Worm (Caenorhabditis elegans) whole organism, young adult: ENCODE data around the gene T23F11.11.

Experiments
- B0035.1 ChIP-seq: sonication (generic microtip); optimal IDR thresholded peaks from 2 replicates; lab custom pipeline; 2016; ENCODE audit warnings: missing genetic modification characterization, mild to moderate bottlenecking, missing compliant biosample characterization, missing genotype, missing genetic modification reagents
- B0336.3 ChIP-seq: fragments of 200-800 bp; sonication (Bioruptor generic); IDR thresholded peaks from 2 replicates; pipeline ENCODE4 v1.3.6; 2022; ENCODE audit warnings: missing genetic modification characterization, missing compliant biosample characterization
- D2030.7 ChIP-seq: fragments of 200-800 bp; sonication (Bioruptor generic); IDR thresholded peaks from 2 replicates; pipeline ENCODE4 v1.3.6; 2022; ENCODE audit warnings: missing genetic modification reagents, missing genetic modification characterization, missing compliant biosample characterization
- F10E7.11 ChIP-seq: sonication (generic microtip); optimal IDR thresholded peaks from 2 replicates; lab custom pipeline; 2017; ENCODE audit warnings: mild to moderate bottlenecking, missing genetic modification characterization, moderate library complexity, missing compliant biosample characterization
- F23B12.7 ChIP-seq: sonication (generic microtip); optimal IDR thresholded peaks from 2 replicates; lab custom pipeline; 2017; ENCODE audit warnings: missing genetic modification characterization, mild to moderate bottlenecking, missing compliant biosample characterization, antibody characterized with exemption, moderate library complexity; ENCODE audit not compliant: insufficient read depth
- F55B11.4 ChIP-seq: sonication (generic microtip); optimal IDR thresholded peaks from 2 replicates; lab custom pipeline; 2016; ENCODE audit warnings: missing compliant biosample characterization, missing genetic modification characterization, borderline replicate concordance; ENCODE audit not compliant: insufficient read depth
- F57C9.4 ChIP-seq: sonication (generic microtip); optimal IDR thresholded peaks from 2 replicates; lab custom pipeline; 2017; ENCODE audit warnings: mild to moderate bottlenecking, missing genetic modification characterization, missing compliant biosample characterization
- K12H6.12 ChIP-seq: fragments of 200-800 bp; sonication (Bioruptor generic); optimal IDR thresholded peaks from 2 replicates; lab custom pipeline; 2018; ENCODE audit warnings: mild to moderate bottlenecking, missing genetic modification characterization, missing compliant biosample characterization
- Y67H2A.10 ChIP-seq: fragments of 200-800 bp; sonication (Bioruptor generic); conservative IDR thresholded peaks from 2 replicates; pipeline ENCODE4 v1.3.6; 2022; ENCODE audit warnings: missing genetic modification reagents, missing genetic modification characterization, missing compliant biosample characterization
- aptf-3 ChIP-seq: fragments of 200-800 bp; sonication (Bioruptor generic); IDR thresholded peaks from 2 replicates; pipeline ENCODE4 v1.3.6; 2022; ENCODE audit warnings: missing genetic modification characterization, missing compliant biosample characterization
- attf-3 ChIP-seq: fragments of 200-800 bp; sonication (Bioruptor generic); conservative IDR thresholded peaks from 2 replicates; pipeline ENCODE4 v1.3.6; 2022; ENCODE audit warnings: missing genetic modification reagents, missing genetic modification characterization, missing compliant biosample characterization
- attf-5 ChIP-seq: fragments of 200-800 bp; sonication (Bioruptor generic); optimal IDR thresholded peaks from 2 replicates; lab custom pipeline; 2018; ENCODE audit warnings: mild to moderate bottlenecking, missing genetic modification characterization, missing compliant biosample characterization
- attf-6 ChIP-seq: fragments of 200-800 bp; sonication (Bioruptor generic); IDR thresholded peaks from 2 replicates; pipeline ENCODE4 v1.3.6; 2022; ENCODE audit warnings: missing genetic modification reagents, missing genetic modification characterization, missing compliant biosample characterization
- bed-1 ChIP-seq: fragments of 200-800 bp; sonication (Bioruptor generic); IDR thresholded peaks from 2 replicates; pipeline ENCODE4 v1.3.6; 2022; ENCODE audit warnings: missing genetic modification reagents, missing genetic modification characterization, missing compliant biosample characterization
- cebp-1 ChIP-seq, 2 experiments: fragments of 200-800 bp in 1 of 2; sonication (Bioruptor generic) in 1 of 2; sonication (generic microtip) in 1 of 2; IDR thresholded peaks in 1 of 2; optimal IDR thresholded peaks in 1 of 2; 2 replicates each; pipeline versions ENCODE4 v1.3.6 to Lab custom; 2017 to 2022; ENCODE audit warnings: missing compliant biosample characterization in 2 of 2, missing genetic modification characterization in 2 of 2, mild to moderate bottlenecking in 1 of 2, missing genetic modification reagents in 1 of 2, moderate library complexity in 1 of 2
- ceh-27 ChIP-seq: fragments of 200-800 bp; sonication (Bioruptor generic); optimal IDR thresholded peaks from 2 replicates; lab custom pipeline; 2018; ENCODE audit warnings: mild to moderate bottlenecking, missing genetic modification characterization, moderate library complexity, missing compliant biosample characterization
- ceh-58 ChIP-seq: fragments of 200-800 bp; sonication (Bioruptor generic); IDR thresholded peaks from 2 replicates; pipeline ENCODE4 v1.3.6; 2022; ENCODE audit warnings: missing genetic modification characterization, missing compliant biosample characterization
- dpff-1 ChIP-seq: sonication (generic microtip); optimal IDR thresholded peaks from 2 replicates; lab custom pipeline; 2017; ENCODE audit warnings: mild to moderate bottlenecking, missing genetic modification characterization, missing compliant biosample characterization
- dpl-1 ChIP-seq: fragments of 150-350 bp; optimal IDR thresholded peaks from 2 replicates; lab custom pipeline; 2014; ENCODE audit warnings: missing biosample characterization, missing genetic modification reagents, missing genetic modification characterization
- egrh-3 ChIP-seq: fragments of 200-800 bp; sonication (Bioruptor generic); IDR thresholded peaks from 2 replicates; pipeline ENCODE4 v1.3.6; 2022; ENCODE audit warnings: missing genetic modification reagents, missing genetic modification characterization, missing compliant biosample characterization
- ekl-4 ChIP-seq: fragments of 200-800 bp; sonication (Bioruptor generic); IDR thresholded peaks from 2 replicates; pipeline ENCODE4 v1.3.6; 2022; ENCODE audit warnings: missing genetic modification reagents, missing genetic modification characterization, missing compliant biosample characterization
- hlh-12 ChIP-seq: sonication (generic microtip); optimal IDR thresholded peaks from 2 replicates; lab custom pipeline; 2016; ENCODE audit warnings: missing genetic modification characterization, missing compliant biosample characterization
- hmg-1.2 ChIP-seq: fragments of 200-800 bp; sonication (Bioruptor generic); IDR thresholded peaks from 2 replicates; pipeline ENCODE4 v1.3.6; 2022; ENCODE audit warnings: missing genetic modification reagents, missing genetic modification characterization, missing compliant biosample characterization
- hrde-1 ChIP-seq: sonication (generic microtip); optimal IDR thresholded peaks from 2 replicates; lab custom pipeline; 2016; ENCODE audit warnings: missing genetic modification characterization, mild to moderate bottlenecking, missing compliant biosample characterization, moderate library complexity, missing genotype, missing genetic modification reagents, borderline replicate concordance
- lin-35 ChIP-seq, 3 experiments: fragments of 150-350 bp in 2 of 3; sonication (generic microtip) in 1 of 3; optimal IDR thresholded peaks; 2 replicates each; lab custom pipeline; 2014 to 2018; ENCODE audit warnings: missing biosample characterization in 3 of 3, missing genetic modification characterization in 3 of 3, missing genetic modification reagents in 3 of 3
- lin-40 ChIP-seq: sonication (generic microtip); optimal IDR thresholded peaks from 2 replicates; lab custom pipeline; 2016; ENCODE audit warnings: missing genetic modification characterization, mild to moderate bottlenecking, missing compliant biosample characterization, missing genotype, missing genetic modification reagents
- lin-54 ChIP-seq: fragments of 200-800 bp; sonication (Bioruptor generic); optimal IDR thresholded peaks from 2 replicates; lab custom pipeline; 2018; ENCODE audit warnings: mild to moderate bottlenecking, missing genetic modification characterization, missing compliant biosample characterization
- lir-1 ChIP-seq: fragments of 200-800 bp; sonication (Bioruptor generic); conservative IDR thresholded peaks from 2 replicates; pipeline ENCODE4 v1.3.6; 2022; ENCODE audit warnings: missing genetic modification reagents, missing genetic modification characterization, missing compliant biosample characterization
- lsl-1 ChIP-seq: fragments of 200-800 bp; sonication (Bioruptor generic); optimal IDR thresholded peaks from 2 replicates; lab custom pipeline; 2018; ENCODE audit warnings: mild to moderate bottlenecking, missing genetic modification characterization, moderate library complexity, missing compliant biosample characterization
- madf-10 ChIP-seq: sonication (generic microtip); optimal IDR thresholded peaks from 2 replicates; lab custom pipeline; 2016; ENCODE audit warnings: mild to moderate bottlenecking, missing genetic modification characterization, missing compliant biosample characterization
- madf-3 ChIP-seq: fragments of 200-800 bp; sonication (Bioruptor generic); IDR thresholded peaks from 2 replicates; pipeline ENCODE4 v1.3.6; 2022; ENCODE audit warnings: missing genetic modification reagents, missing genetic modification characterization, missing compliant biosample characterization
- madf-8 ChIP-seq: fragments of 200-800 bp; sonication (Bioruptor generic); conservative IDR thresholded peaks from 2 replicates; pipeline ENCODE4 v1.3.6; 2022; ENCODE audit warnings: missing genetic modification reagents, missing genetic modification characterization, missing compliant biosample characterization
- mel-28 ChIP-seq: sonication (generic microtip); optimal IDR thresholded peaks from 2 replicates; lab custom pipeline; 2016; ENCODE audit warnings: borderline replicate concordance, mild to moderate bottlenecking, missing genetic modification characterization, missing compliant biosample characterization
- nfya-2 ChIP-seq: fragments of 200-800 bp; sonication (Bioruptor generic); IDR thresholded peaks from 2 replicates; pipeline ENCODE4 v1.3.6; 2022; ENCODE audit warnings: missing genetic modification reagents, missing genetic modification characterization, missing compliant biosample characterization
- nhr-120 ChIP-seq: fragments of 200-800 bp; sonication (Bioruptor generic); IDR thresholded peaks from 2 replicates; pipeline ENCODE4 v1.3.6; 2022; ENCODE audit warnings: missing genetic modification characterization, missing compliant biosample characterization
- nhr-27 ChIP-seq: fragments of 200-800 bp; sonication (Bioruptor generic); optimal IDR thresholded peaks from 2 replicates; lab custom pipeline; 2018; ENCODE audit warnings: mild to moderate bottlenecking, missing genetic modification characterization, moderate library complexity, missing compliant biosample characterization
- pbrm-1 ChIP-seq: fragments of 200-800 bp; sonication (Bioruptor generic); IDR thresholded peaks from 2 replicates; pipeline ENCODE4 v1.3.6; 2022; ENCODE audit warnings: missing genetic modification reagents, missing genetic modification characterization, missing compliant biosample characterization
- rpc-1 ChIP-seq, 2 experiments: fragments of 150-350 bp in 1 of 2; sonication (generic microtip) in 1 of 2; optimal IDR thresholded peaks; 2 replicates each; lab custom pipeline; 2014 to 2018; ENCODE audit warnings: missing biosample characterization in 1 of 2, missing genetic modification characterization in 1 of 2, missing genetic modification reagents in 1 of 2, missing genotype in 1 of 2
- snpc-4 ChIP-seq, 5 experiments: fragments of 150-350 bp in 1 of 5; sonication (generic microtip) in 4 of 5; optimal IDR thresholded peaks; 2 replicates each; lab custom pipeline; 2014 to 2018; ENCODE audit warnings: missing genetic modification characterization in 5 of 5, missing biosample characterization in 3 of 5, antibody characterized with exemption in 2 of 5, mild to moderate bottlenecking in 2 of 5, missing compliant biosample characterization in 2 of 5, missing genotype in 2 of 5, moderate library complexity in 2 of 5, missing genetic modification reagents in 1 of 5
- tbp1 ChIP-seq: fragments of 200-800 bp; sonication (Bioruptor generic); optimal IDR thresholded peaks from 2 replicates; lab custom pipeline; 2018; ENCODE audit warnings: mild to moderate bottlenecking, missing genetic modification characterization, missing compliant biosample characterization
- unc-130 ChIP-seq: sonication (generic microtip); optimal IDR thresholded peaks from 2 replicates; lab custom pipeline; 2016; ENCODE audit warnings: missing genetic modification reagents, missing genetic modification characterization, missing compliant biosample characterization
- unc-62 ChIP-seq: fragments of 150-350 bp; optimal IDR thresholded peaks from 2 replicates; lab custom pipeline; 2014; ENCODE audit warnings: missing biosample characterization, missing genetic modification reagents, missing genetic modification characterization
- zfh-2 ChIP-seq: fragments of 200-800 bp; sonication (Bioruptor generic); conservative IDR thresholded peaks from 2 replicates; pipeline ENCODE4 v1.3.6; 2022; ENCODE audit warnings: missing genetic modification reagents, missing genetic modification characterization, missing compliant biosample characterization
- zim-3 ChIP-seq: sonication (generic microtip); optimal IDR thresholded peaks from 2 replicates; lab custom pipeline; 2017; ENCODE audit warnings: mild to moderate bottlenecking, missing genetic modification characterization, moderate library complexity, missing compliant biosample characterization
- ztf-25 ChIP-seq: fragments of 200-800 bp; sonication (Bioruptor generic); IDR thresholded peaks from 2 replicates; pipeline ENCODE4 v1.3.6; 2022; ENCODE audit warnings: missing genetic modification reagents, missing genetic modification characterization, missing compliant biosample characterization

Gene T23F11.11

ce11 chrIII:4693695-4694094, 22.3 kb upstream of the T23F11.11 start, which contains the start of gene T04A8.8 (continued):
- TF ChIP-seq cebp-1 (GFP tag; IDR thresholded peaks at IDR 0.05; lab: Robert Waterston, UW), result no peak
- no peak for TF ChIP-seq cebp-1 (tag; optimal IDR thresholded peaks at IDR 0.05; lab: Kevin White, UChicago)
- TF ChIP-seq D2030.7 (GFP tag; lab: Robert Waterston, UW), result no peak
- TF ChIP-seq, all 124 proteins: peak for 0

- TF ChIP-seq rpc-1 (optimal IDR thresholded peaks at IDR 0.05; lab: Kevin White, UChicago) (no peak), rpc-1 (tag; optimal IDR thresholded peaks at IDR 0.05; lab: Kevin White, UChicago) (no peak), ztf-25 (GFP tag; lab: Robert Waterston, UW) (no peak), attf-3 (GFP tag; lab: Robert Waterston, UW) (no peak), attf-6 (no peak), nfya-2 (GFP tag; lab: Robert Waterston, UW) (no peak), B0336.3 (GFP tag; lab: Robert Waterston, UW) (0 out of 2 replicates have a peak, but pooled peaks have one; percentile 28), mel-28 (no peak), ceh-27 (no peak), madf-3 (GFP tag; lab: Robert Waterston, UW) (0 out of 2 replicates have a peak, but pooled peaks have one; percentile 14), bed-1 (GFP tag; lab: Robert Waterston, UW) (no peak), egrh-3 (GFP tag; lab: Robert Waterston, UW) (no peak), unc-62 (GFP tag; lab: Kevin White, UChicago) (no peak), K12H6.12 (peak; percentile 22), dpff-1 (tag; lab: Kevin White, UChicago) (no peak), F55B11.4 (tag; lab: Kevin White, UChicago) (no peak), unc-130 (no peak), zim-3 (tag; lab: Kevin White, UChicago) (no peak), hlh-12 (tag; lab: Kevin White, UChicago) (no peak), nhr-27 (tag; lab: Kevin White, UChicago) (no peak), pbrm-1 (GFP tag; lab: Robert Waterston, UW) (0 out of 2 replicates have a peak, but pooled peaks have one; percentile 54), zfh-2 (GFP tag; lab: Robert Waterston, UW) (no peak), B0035.1 (tag; lab: Kevin White, UChicago) (no peak), ceh-58 (GFP tag; lab: Robert Waterston, UW) (no peak), ekl-4 (GFP tag; lab: Robert Waterston, UW) (no peak), dpl-1 (peak; percentile 34), madf-10 (tag; lab: Kevin White, UChicago) (no peak), lin-40 (peak; percentile 55), Y67H2A.10 (GFP tag; lab: Robert Waterston, UW) (no peak), lin-54 (GFP tag; lab: Kevin White, UChicago) (peak; percentile 73), hrde-1 (no peak), attf-5 (GFP tag; lab: Kevin White, UChicago) (peak; percentile 86), tbp1 (peak; percentile 46), lin-35 (GFP tag; optimal IDR thresholded peaks at IDR 0.05; lab: Kevin White, UChicago) (peak in 1 of 3 experiments; percentile 47), lsl-1 (GFP tag; lab: Kevin White, UChicago) (peak; percentile 66), hmg-1.2 (no peak; the same call in 1 of the 2 replicates), snpc-4 (GFP tag; optimal IDR thresholded peaks at IDR 0.05; lab: Kevin White, UChicago) (no peak), snpc-4 (tag; optimal IDR thresholded peaks at IDR 0.05; lab: Kevin White, UChicago) (peak in 3 of 4 experiments; percentile 28 to 69 (median 68)), F57C9.4 (tag; lab: Kevin White, UChicago) (no peak), F10E7.11 (tag; lab: Kevin White, UChicago) (no peak), F23B12.7 (tag; lab: Kevin White, UChicago) (peak; percentile 57), lir-1 (GFP tag; lab: Robert Waterston, UW) (no peak), nhr-120 (GFP tag; lab: Robert Waterston, UW) (no peak), aptf-3 (no peak), madf-8 (GFP tag; lab: Robert Waterston, UW) (no peak)
Observed at ce11 chrIII:4693281-4693680, 21.9 kb upstream of the T23F11.11 start, which contains the start of gene nifk-1. Gene nifk-1 (minus strand): TSS chrIII:4693307.
